Worm (Caenorhabditis elegans) whole organism, early embryonic: ENCODE measurements around the gene C29E4.17.

ENCODE experiments used
- ama-1 ChIP-seq: fragments of 150-350 bp; optimal IDR thresholded peaks from 2 replicates; lab custom pipeline; 2014
- ceh-13 ChIP-seq: fragments of 200-800 bp; sonication (Bioruptor generic); optimal IDR thresholded peaks from 2 replicates; lab custom pipeline; 2018; ENCODE audit warnings: mild to moderate bottlenecking, missing genetic modification characterization, missing compliant biosample characterization
- flt-1 ChIP-seq: fragments of 200-800 bp; sonication (Bioruptor generic); IDR thresholded peaks from 2 replicates; pipeline ENCODE4 v1.3.6; 2022; ENCODE audit warnings: missing genetic modification characterization, missing compliant biosample characterization
- hmbx-1 ChIP-seq: sonication (generic microtip); optimal IDR thresholded peaks from 2 replicates; lab custom pipeline; 2016; ENCODE audit warnings: mild to moderate bottlenecking, missing genetic modification characterization, missing compliant biosample characterization

ce11 chrIII:7891573-7892306, 30.6 kb upstream of the C29E4.17 start, which contains the start of the genes ZK688.5 and fahd-1:
- no peak for TF ChIP-seq flt-1 (GFP tag; lab: Robert Waterston, UW)
- TF ChIP-seq ama-1 (lab: Kevin White, UChicago): no peak
- TF ChIP-seq ceh-13 (GFP tag; lab: Kevin White, UChicago): no peak
- no peak for TF ChIP-seq hmbx-1
